Worm (Caenorhabditis elegans) whole organism, late embryonic: ENCODE results near the gene T12G3.4.

Source experiments
- K02D7.2 ChIP-seq: sonication (generic microtip); optimal IDR thresholded peaks from 2 replicates; lab custom pipeline; 2017; ENCODE audit warnings: mild to moderate bottlenecking, missing genetic modification characterization, missing compliant biosample characterization
- ahr-1 ChIP-seq: sonication (generic microtip); optimal IDR thresholded peaks from 2 replicates; lab custom pipeline; 2016; ENCODE audit warnings: missing genetic modification characterization, missing compliant biosample characterization
- ama-1 ChIP-seq: fragments of 150-350 bp; optimal IDR thresholded peaks from 2 replicates; lab custom pipeline; 2014
- ceh-14 ChIP-seq: sonication (generic microtip); optimal IDR thresholded peaks from 2 replicates; lab custom pipeline; 2016; ENCODE audit warnings: missing genotype, missing genetic modification characterization, missing compliant biosample characterization
- ceh-18 ChIP-seq: sonication (generic microtip); optimal IDR thresholded peaks from 2 replicates; lab custom pipeline; 2016; ENCODE audit warnings: missing genetic modification characterization, missing compliant biosample characterization
- ceh-2 ChIP-seq: sonication (generic microtip); optimal IDR thresholded peaks from 2 replicates; lab custom pipeline; 2016; ENCODE audit warnings: missing genotype, missing genetic modification characterization, missing compliant biosample characterization
- ceh-24 ChIP-seq: sonication (generic microtip); optimal IDR thresholded peaks from 2 replicates; lab custom pipeline; 2016; ENCODE audit warnings: mild to moderate bottlenecking, missing genetic modification characterization, missing compliant biosample characterization
- ceh-34 ChIP-seq: sonication (generic microtip); optimal IDR thresholded peaks from 2 replicates; lab custom pipeline; 2016; ENCODE audit warnings: mild to moderate bottlenecking, missing genetic modification characterization, missing compliant biosample characterization
- ceh-45 ChIP-seq: fragments of 200-800 bp; sonication (Bioruptor generic); IDR thresholded peaks from 2 replicates; pipeline ENCODE4 v1.3.6; 2022; ENCODE audit warnings: missing genetic modification reagents, missing genetic modification characterization, missing compliant biosample characterization
- ceh-48 ChIP-seq: sonication (generic microtip); optimal IDR thresholded peaks from 2 replicates; lab custom pipeline; 2016; ENCODE audit warnings: missing genetic modification characterization, inconsistent platforms, missing compliant biosample characterization
- che-1 ChIP-seq: sonication (generic microtip); optimal IDR thresholded peaks from 2 replicates; lab custom pipeline; 2016; ENCODE audit warnings: mild to moderate bottlenecking, missing genetic modification characterization, missing compliant biosample characterization
- dmd-4 ChIP-seq: sonication (generic microtip); optimal IDR thresholded peaks from 2 replicates; lab custom pipeline; 2016; ENCODE audit warnings: borderline replicate concordance, missing genetic modification characterization, missing compliant biosample characterization
- dve-1 ChIP-seq: sonication (generic microtip); optimal IDR thresholded peaks from 2 replicates; lab custom pipeline; 2017; ENCODE audit warnings: antibody characterized with exemption, mild to moderate bottlenecking, missing genetic modification characterization, missing compliant biosample characterization
- ets-4 ChIP-seq: sonication (generic microtip); optimal IDR thresholded peaks from 2 replicates; lab custom pipeline; 2016; ENCODE audit warnings: missing genetic modification characterization, missing compliant biosample characterization
- fkh-10 ChIP-seq: fragments of 150-350 bp; optimal IDR thresholded peaks from 2 replicates; lab custom pipeline; 2014; ENCODE audit warnings: missing biosample characterization, missing genetic modification reagents, missing genetic modification characterization
- fkh-6 ChIP-seq: sonication (generic microtip); optimal IDR thresholded peaks from 2 replicates; lab custom pipeline; 2016; ENCODE audit warnings: missing genetic modification characterization, missing compliant biosample characterization
- gmeb-2 ChIP-seq: sonication (generic microtip); optimal IDR thresholded peaks from 2 replicates; lab custom pipeline; 2016; ENCODE audit warnings: missing genetic modification characterization, inconsistent platforms, missing compliant biosample characterization
- hlh-13 ChIP-seq: fragments of 200-800 bp; sonication (Bioruptor generic); optimal IDR thresholded peaks from 2 replicates; lab custom pipeline; 2018; ENCODE audit warnings: mild to moderate bottlenecking, missing genetic modification characterization, missing compliant biosample characterization
- hlh-15 ChIP-seq: sonication (generic microtip); optimal IDR thresholded peaks from 2 replicates; lab custom pipeline; 2016; ENCODE audit warnings: missing genetic modification characterization, missing compliant biosample characterization
- hlh-30 ChIP-seq: sonication (generic microtip); optimal IDR thresholded peaks from 2 replicates; lab custom pipeline; 2017; ENCODE audit warnings: antibody characterized with exemption, missing genetic modification characterization, missing compliant biosample characterization; ENCODE audit not compliant: insufficient read depth
- hlh-8 ChIP-seq: sonication (generic microtip); optimal IDR thresholded peaks from 2 replicates; lab custom pipeline; 2016; ENCODE audit warnings: missing genotype, missing genetic modification characterization, missing compliant biosample characterization
- lim-6 ChIP-seq: sonication (generic microtip); optimal IDR thresholded peaks from 2 replicates; lab custom pipeline; 2016; ENCODE audit warnings: missing genetic modification characterization, missing compliant biosample characterization
- lin-11 ChIP-seq: fragments of 200-800 bp; sonication (Bioruptor generic); optimal IDR thresholded peaks from 2 replicates; lab custom pipeline; 2018; ENCODE audit warnings: mild to moderate bottlenecking, missing genetic modification characterization, missing compliant biosample characterization
- nfya-1 ChIP-seq: sonication (generic microtip); optimal IDR thresholded peaks from 2 replicates; lab custom pipeline; 2017; ENCODE audit warnings: missing genetic modification characterization, mild to moderate bottlenecking, missing compliant biosample characterization, antibody characterized with exemption, moderate library complexity
- odd-2 ChIP-seq: sonication (generic microtip); optimal IDR thresholded peaks from 2 replicates; lab custom pipeline; 2017; ENCODE audit warnings: antibody characterized with exemption, mild to moderate bottlenecking, missing genetic modification characterization, missing compliant biosample characterization
- pag-3 ChIP-seq: sonication (generic microtip); optimal IDR thresholded peaks from 2 replicates; lab custom pipeline; 2016; ENCODE audit warnings: missing compliant biosample characterization, missing genetic modification characterization, borderline replicate concordance
- pat-9 ChIP-seq: fragments of 200-800 bp; sonication (Bioruptor generic); optimal IDR thresholded peaks from 2 replicates; lab custom pipeline; 2018; ENCODE audit warnings: mild to moderate bottlenecking, missing genetic modification characterization, moderate library complexity, missing compliant biosample characterization
- pax-1 ChIP-seq: fragments of 150-350 bp; optimal IDR thresholded peaks from 2 replicates; lab custom pipeline; 2014; ENCODE audit warnings: missing biosample characterization, missing genetic modification characterization
- pqm-1 ChIP-seq: sonication (generic microtip); optimal IDR thresholded peaks from 2 replicates; lab custom pipeline; 2016; ENCODE audit warnings: missing genetic modification characterization, missing compliant biosample characterization
- ref-2 ChIP-seq: sonication (generic microtip); optimal IDR thresholded peaks from 2 replicates; lab custom pipeline; 2016; ENCODE audit warnings: missing genetic modification characterization, missing compliant biosample characterization
- rnt-1 ChIP-seq: sonication (generic microtip); optimal IDR thresholded peaks from 2 replicates; lab custom pipeline; 2016; ENCODE audit warnings: missing genetic modification characterization, missing compliant biosample characterization
- sdc-2 ChIP-seq: sonication (generic microtip); optimal IDR thresholded peaks from 2 replicates; lab custom pipeline; 2016; ENCODE audit warnings: missing genotype, missing genetic modification characterization, missing compliant biosample characterization
- sox-2 ChIP-seq: fragments of 200-800 bp; sonication (Bioruptor generic); IDR thresholded peaks from 2 replicates; pipeline ENCODE4 v1.3.6; 2022; ENCODE audit warnings: missing genetic modification reagents, missing genetic modification characterization, missing compliant biosample characterization
- sox-4 ChIP-seq: sonication (generic microtip); optimal IDR thresholded peaks from 2 replicates; lab custom pipeline; 2017; ENCODE audit warnings: mild to moderate bottlenecking, missing genetic modification characterization, inconsistent platforms, missing compliant biosample characterization
- syd-9 ChIP-seq: sonication (generic microtip); optimal IDR thresholded peaks from 2 replicates; lab custom pipeline; 2016; ENCODE audit warnings: mild to moderate bottlenecking, missing genetic modification characterization, moderate library complexity, missing compliant biosample characterization
- tbx-2 ChIP-seq: sonication (generic microtip); optimal IDR thresholded peaks from 2 replicates; lab custom pipeline; 2016; ENCODE audit warnings: missing genetic modification characterization, missing compliant biosample characterization
- unc-55 ChIP-seq: sonication (generic microtip); optimal IDR thresholded peaks from 2 replicates; lab custom pipeline; 2017; ENCODE audit warnings: missing biosample characterization, missing genetic modification reagents, missing genetic modification characterization
- zip-5 ChIP-seq: sonication (generic microtip); optimal IDR thresholded peaks from 2 replicates; lab custom pipeline; 2016; ENCODE audit warnings: missing genetic modification characterization, missing compliant biosample characterization
- ztf-16 ChIP-seq: sonication (generic microtip); optimal IDR thresholded peaks from 2 replicates; lab custom pipeline; 2017; ENCODE audit warnings: missing genetic modification characterization, missing compliant biosample characterization

Gene T12G3.4

ce11 chrIV:12010377-12010776, 37.7 kb upstream of the T12G3.4 start:
- TF ChIP-seq tbx-2 (tag; lab: Kevin White, UChicago) (peak; percentile 38), hlh-8 (peak; percentile 36), ceh-18 (tag; lab: Kevin White, UChicago) (peak; percentile 91), hlh-30 (tag; lab: Kevin White, UChicago) (peak; percentile 6), fkh-10 (no peak), sdc-2 (peak; percentile 4), fkh-6 (tag; lab: Kevin White, UChicago) (no peak), ceh-34 (tag; lab: Kevin White, UChicago) (peak; percentile 47), ceh-2 (tag; lab: Kevin White, UChicago) (peak; percentile 11), unc-55 (peak; percentile 45), nfya-1 (tag; lab: Kevin White, UChicago) (peak; percentile 6), ahr-1 (no peak), dmd-4 (tag; lab: Kevin White, UChicago) (peak; percentile 8), ztf-16 (tag; lab: Kevin White, UChicago) (no peak), pqm-1 (tag; lab: Kevin White, UChicago) (no peak), rnt-1 (tag; lab: Kevin White, UChicago) (peak; percentile 76), sox-2 (GFP tag; lab: Robert Waterston, UW) (no peak), syd-9 (tag; lab: Kevin White, UChicago) (peak; percentile 48), pag-3 (tag; lab: Kevin White, UChicago) (no peak), K02D7.2 (tag; lab: Kevin White, UChicago) (no peak), lim-6 (tag; lab: Kevin White, UChicago) (no peak), sox-4 (no peak), ceh-14 (tag; lab: Kevin White, UChicago) (peak; percentile 22), dve-1 (tag; lab: Kevin White, UChicago) (no peak), ets-4 (tag; lab: Kevin White, UChicago) (no peak), che-1 (no peak), ceh-24 (tag; lab: Kevin White, UChicago) (no peak), zip-5 (tag; lab: Kevin White, UChicago) (no peak), ceh-45 (GFP tag; lab: Robert Waterston, UW) (no peak)
- TF ChIP-seq, all 69 proteins: peak for 13

- TF ChIP-seq lin-11 (tag; lab: Kevin White, UChicago) (no peak), gmeb-2 (tag; lab: Kevin White, UChicago) (no peak), ceh-45 (GFP tag; lab: Robert Waterston, UW) (no peak), tbx-2 (tag; lab: Kevin White, UChicago) (no peak), lim-6 (tag; lab: Kevin White, UChicago) (no peak), syd-9 (tag; lab: Kevin White, UChicago) (no peak), hlh-13 (GFP tag; lab: Kevin White, UChicago) (no peak), pax-1 (no peak), nfya-1 (tag; lab: Kevin White, UChicago) (no peak), ceh-48 (tag; lab: Kevin White, UChicago) (no peak), ceh-2 (tag; lab: Kevin White, UChicago) (no peak), ets-4 (tag; lab: Kevin White, UChicago) (no peak), ceh-24 (tag; lab: Kevin White, UChicago) (no peak), ref-2 (tag; lab: Kevin White, UChicago) (no peak), ama-1 (lab: Kevin White, UChicago) (no peak)
These were observed 37.2 kb upstream of the T12G3.4 start, which contains the start of the genes ZK617.26 and unc-22 for ce11 chrIV:12010859-12011258. ZK617.26 (minus strand) TSS chrIV:12010959. unc-22 (minus strand) TSS chrIV:12011007.

DNA sequence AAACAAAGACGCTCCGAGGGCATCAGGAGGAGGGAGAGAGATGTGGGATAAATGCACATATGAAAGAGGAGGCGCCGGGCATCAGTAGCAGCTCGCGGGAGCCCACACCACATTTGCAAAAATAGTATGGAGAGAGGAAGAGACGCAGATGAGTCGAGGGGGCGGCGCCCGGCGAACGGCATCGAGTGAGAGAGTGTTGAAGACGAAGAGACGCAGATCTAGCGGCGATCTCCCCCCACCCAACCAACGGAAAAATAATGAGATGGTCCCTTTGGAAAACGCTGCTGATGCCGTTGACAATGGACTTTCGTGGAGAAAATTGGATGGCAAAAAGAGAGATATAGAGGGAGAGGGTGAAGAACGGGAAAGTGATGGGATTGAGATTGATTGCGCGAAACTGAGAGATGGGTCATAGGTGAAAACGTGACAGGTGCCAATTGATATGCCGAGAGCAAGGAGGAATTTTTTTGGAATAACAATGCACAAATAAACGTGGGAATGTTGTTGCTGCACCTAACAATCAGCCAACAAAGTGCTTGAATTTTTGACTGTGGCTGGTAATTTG, 35.5 kb upstream of the T12G3.4 start:
- TF ChIP-seq unc-55 = peak; percentile 51
- TF ChIP-seq ceh-14 (tag; lab: Kevin White, UChicago) = peak; percentile 36
- peak; percentile 71 for TF ChIP-seq rnt-1 (tag; lab: Kevin White, UChicago)
- TF ChIP-seq odd-2 (tag; lab: Kevin White, UChicago) = no peak
- TF ChIP-seq nfya-1 (tag; lab: Kevin White, UChicago) = peak; percentile 8
- no peak for TF ChIP-seq hlh-15 (tag; lab: Kevin White, UChicago)
- TF ChIP-seq pat-9 (tag; lab: Kevin White, UChicago) = no peak
- TF ChIP-seq ceh-18 (tag; lab: Kevin White, UChicago) = peak; percentile 33
